Worm (Caenorhabditis elegans) whole organism, late embryonic: ENCODE measurements around the gene D2096.9.

ENCODE experiments used
- C38D4.7 ChIP-seq: fragments of 200-800 bp; sonication (Bioruptor generic); optimal IDR thresholded peaks from 2 replicates; lab custom pipeline; 2018; ENCODE audit warnings: mild to moderate bottlenecking, missing genetic modification characterization, moderate library complexity, missing compliant biosample characterization
- F13H6.1 ChIP-seq: sonication (generic microtip); optimal IDR thresholded peaks from 2 replicates; lab custom pipeline; 2016; ENCODE audit warnings: missing genetic modification characterization, missing compliant biosample characterization
- K02D7.2 ChIP-seq: sonication (generic microtip); optimal IDR thresholded peaks from 2 replicates; lab custom pipeline; 2017; ENCODE audit warnings: mild to moderate bottlenecking, missing genetic modification characterization, missing compliant biosample characterization
- T23F11.4 ChIP-seq: fragments of 200-800 bp; sonication (Bioruptor generic); optimal IDR thresholded peaks from 2 replicates; lab custom pipeline; 2018; ENCODE audit warnings: mild to moderate bottlenecking, missing genetic modification characterization, missing compliant biosample characterization
- Y22D7AL.16 ChIP-seq: sonication (generic microtip); optimal IDR thresholded peaks from 2 replicates; lab custom pipeline; 2016; ENCODE audit warnings: missing genetic modification characterization, missing compliant biosample characterization
- ahr-1 ChIP-seq: sonication (generic microtip); optimal IDR thresholded peaks from 2 replicates; lab custom pipeline; 2016; ENCODE audit warnings: missing genetic modification characterization, missing compliant biosample characterization
- ama-1 ChIP-seq: fragments of 150-350 bp; optimal IDR thresholded peaks from 2 replicates; lab custom pipeline; 2014
- ceh-24 ChIP-seq: sonication (generic microtip); optimal IDR thresholded peaks from 2 replicates; lab custom pipeline; 2016; ENCODE audit warnings: mild to moderate bottlenecking, missing genetic modification characterization, missing compliant biosample characterization
- ceh-34 ChIP-seq: sonication (generic microtip); optimal IDR thresholded peaks from 2 replicates; lab custom pipeline; 2016; ENCODE audit warnings: mild to moderate bottlenecking, missing genetic modification characterization, missing compliant biosample characterization
- ceh-6 ChIP-seq: fragments of 200-800 bp; sonication (Bioruptor generic); optimal IDR thresholded peaks from 2 replicates; lab custom pipeline; 2018; ENCODE audit warnings: mild to moderate bottlenecking, missing genetic modification characterization, missing compliant biosample characterization
- ceh-9 ChIP-seq: sonication (generic microtip); optimal IDR thresholded peaks from 2 replicates; lab custom pipeline; 2016; ENCODE audit warnings: mild to moderate bottlenecking, missing genetic modification characterization, inconsistent platforms, missing compliant biosample characterization
- che-1 ChIP-seq: sonication (generic microtip); optimal IDR thresholded peaks from 2 replicates; lab custom pipeline; 2016; ENCODE audit warnings: mild to moderate bottlenecking, missing genetic modification characterization, missing compliant biosample characterization
- dmd-4 ChIP-seq: sonication (generic microtip); optimal IDR thresholded peaks from 2 replicates; lab custom pipeline; 2016; ENCODE audit warnings: borderline replicate concordance, missing genetic modification characterization, missing compliant biosample characterization
- dve-1 ChIP-seq: sonication (generic microtip); optimal IDR thresholded peaks from 2 replicates; lab custom pipeline; 2017; ENCODE audit warnings: antibody characterized with exemption, mild to moderate bottlenecking, missing genetic modification characterization, missing compliant biosample characterization
- elt-2 ChIP-seq: sonication (generic microtip); optimal IDR thresholded peaks from 2 replicates; lab custom pipeline; 2016; ENCODE audit warnings: missing genetic modification reagents, missing genetic modification characterization, missing compliant biosample characterization
- ets-4 ChIP-seq: sonication (generic microtip); optimal IDR thresholded peaks from 2 replicates; lab custom pipeline; 2016; ENCODE audit warnings: missing genetic modification characterization, missing compliant biosample characterization
- eyg-1 ChIP-seq: sonication (generic microtip); optimal IDR thresholded peaks from 2 replicates; lab custom pipeline; 2016; ENCODE audit warnings: missing genotype, missing genetic modification characterization, missing compliant biosample characterization
- fkh-6 ChIP-seq: sonication (generic microtip); optimal IDR thresholded peaks from 2 replicates; lab custom pipeline; 2016; ENCODE audit warnings: missing genetic modification characterization, missing compliant biosample characterization
- lim-6 ChIP-seq: sonication (generic microtip); optimal IDR thresholded peaks from 2 replicates; lab custom pipeline; 2016; ENCODE audit warnings: missing genetic modification characterization, missing compliant biosample characterization
- lin-11 ChIP-seq: fragments of 200-800 bp; sonication (Bioruptor generic); optimal IDR thresholded peaks from 2 replicates; lab custom pipeline; 2018; ENCODE audit warnings: mild to moderate bottlenecking, missing genetic modification characterization, missing compliant biosample characterization
- mec-3 ChIP-seq: sonication (generic microtip); optimal IDR thresholded peaks from 2 replicates; lab custom pipeline; 2016; ENCODE audit warnings: borderline replicate concordance, missing genetic modification characterization, missing compliant biosample characterization
- nhr-232 ChIP-seq: sonication (generic microtip); optimal IDR thresholded peaks from 2 replicates; lab custom pipeline; 2016; ENCODE audit warnings: missing genetic modification characterization, missing compliant biosample characterization
- pat-9 ChIP-seq: fragments of 200-800 bp; sonication (Bioruptor generic); optimal IDR thresholded peaks from 2 replicates; lab custom pipeline; 2018; ENCODE audit warnings: mild to moderate bottlenecking, missing genetic modification characterization, moderate library complexity, missing compliant biosample characterization
- pha-2 ChIP-seq: sonication (generic microtip); optimal IDR thresholded peaks from 2 replicates; lab custom pipeline; 2017; ENCODE audit warnings: mild to moderate bottlenecking, missing genetic modification characterization, missing compliant biosample characterization
- pha-4 ChIP-seq: fragments of 150-350 bp; optimal IDR thresholded peaks from 2 replicates; lab custom pipeline; 2018; ENCODE audit warnings: missing biosample characterization, missing genetic modification reagents, missing genetic modification characterization
- pqm-1 ChIP-seq: sonication (generic microtip); optimal IDR thresholded peaks from 2 replicates; lab custom pipeline; 2016; ENCODE audit warnings: missing genetic modification characterization, missing compliant biosample characterization
- pros-1 ChIP-seq: fragments of 150-350 bp; optimal IDR thresholded peaks from 2 replicates; lab custom pipeline; 2014; ENCODE audit warnings: missing biosample characterization, missing genetic modification reagents, missing genetic modification characterization
- ref-2 ChIP-seq: sonication (generic microtip); optimal IDR thresholded peaks from 2 replicates; lab custom pipeline; 2016; ENCODE audit warnings: missing genetic modification characterization, missing compliant biosample characterization
- rnt-1 ChIP-seq: sonication (generic microtip); optimal IDR thresholded peaks from 2 replicates; lab custom pipeline; 2016; ENCODE audit warnings: missing genetic modification characterization, missing compliant biosample characterization
- sox-2 ChIP-seq: fragments of 200-800 bp; sonication (Bioruptor generic); IDR thresholded peaks from 2 replicates; pipeline ENCODE4 v1.3.6; 2022; ENCODE audit warnings: missing genetic modification reagents, missing genetic modification characterization, missing compliant biosample characterization
- sox-4 ChIP-seq: sonication (generic microtip); optimal IDR thresholded peaks from 2 replicates; lab custom pipeline; 2017; ENCODE audit warnings: mild to moderate bottlenecking, missing genetic modification characterization, inconsistent platforms, missing compliant biosample characterization
- syd-9 ChIP-seq: sonication (generic microtip); optimal IDR thresholded peaks from 2 replicates; lab custom pipeline; 2016; ENCODE audit warnings: mild to moderate bottlenecking, missing genetic modification characterization, moderate library complexity, missing compliant biosample characterization
- ttx-3 ChIP-seq: sonication (generic microtip); optimal IDR thresholded peaks from 2 replicates; lab custom pipeline; 2016; ENCODE audit warnings: missing genetic modification reagents, missing genetic modification characterization, missing compliant biosample characterization
- unc-86 ChIP-seq: sonication (generic microtip); optimal IDR thresholded peaks from 2 replicates; lab custom pipeline; 2016; ENCODE audit warnings: missing genetic modification characterization, missing compliant biosample characterization
- zip-5 ChIP-seq: sonication (generic microtip); optimal IDR thresholded peaks from 2 replicates; lab custom pipeline; 2016; ENCODE audit warnings: missing genetic modification characterization, missing compliant biosample characterization

Gene D2096.9

ce11 chrIV:8347051-8347450, 35.5 kb downstream of the D2096.9 start, which contains the start of the genes F17E9.18 and F17E9.15:
TSS of gene F17E9.18 (minus strand) at chrIV:8347151.
TSS of gene F17E9.15 (plus strand) at chrIV:8347418.
- TF ChIP-seq T23F11.4 (GFP tag; lab: Kevin White, UChicago): no peak
- TF ChIP-seq unc-86: no peak
- TF ChIP-seq sox-4 (tag; lab: Kevin White, UChicago): no peak
- no peak for TF ChIP-seq Y22D7AL.16
- TF ChIP-seq zip-5: no peak
- TF ChIP-seq ceh-6 (GFP tag; lab: Kevin White, UChicago): no peak
- no peak for TF ChIP-seq pha-4 (tag; lab: Kevin White, UChicago)
- TF ChIP-seq ceh-24: no peak
- TF ChIP-seq pat-9 (tag; lab: Kevin White, UChicago): no peak

- no peak for TF ChIP-seq ets-4 (tag; lab: Kevin White, UChicago)
- TF ChIP-seq che-1 (tag; lab: Kevin White, UChicago): no peak
- no peak for TF ChIP-seq ahr-1
- TF ChIP-seq rnt-1 (tag; lab: Kevin White, UChicago): no peak
- TF ChIP-seq nhr-232 (tag; lab: Kevin White, UChicago): no peak
- no peak for TF ChIP-seq ceh-9
- no peak for TF ChIP-seq fkh-6 (tag; lab: Kevin White, UChicago)
- no peak for TF ChIP-seq ceh-34 (tag; lab: Kevin White, UChicago)
- TF ChIP-seq K02D7.2: no peak
- no peak for TF ChIP-seq eyg-1 (tag; lab: Kevin White, UChicago)
These were observed 37.1 kb downstream of the D2096.9 start, which contains the start of gene F17E9.5 for ce11 chrIV:8345518-8345917. TSS of gene F17E9.5 (plus strand) at chrIV:8345818.

- no peak for TF ChIP-seq pha-4 (tag; lab: Kevin White, UChicago)
- no peak for TF ChIP-seq lin-11 (tag; lab: Kevin White, UChicago)
- TF ChIP-seq dve-1: no peak
- TF ChIP-seq T23F11.4 (GFP tag; lab: Kevin White, UChicago): no peak
- TF ChIP-seq ref-2 (tag; lab: Kevin White, UChicago): no peak
- TF ChIP-seq K02D7.2: no peak
- TF ChIP-seq mec-3 (tag; lab: Kevin White, UChicago): no peak
- TF ChIP-seq ceh-9: no peak
- no peak for TF ChIP-seq pros-1 (tag; lab: Kevin White, UChicago)
These were observed 40.2 kb downstream of the D2096.9 start, which contains the start of gene lgc-5 for ce11 chrIV:8342385-8342784. TSS of gene lgc-5 (plus strand) at chrIV:8342685.

DNA sequence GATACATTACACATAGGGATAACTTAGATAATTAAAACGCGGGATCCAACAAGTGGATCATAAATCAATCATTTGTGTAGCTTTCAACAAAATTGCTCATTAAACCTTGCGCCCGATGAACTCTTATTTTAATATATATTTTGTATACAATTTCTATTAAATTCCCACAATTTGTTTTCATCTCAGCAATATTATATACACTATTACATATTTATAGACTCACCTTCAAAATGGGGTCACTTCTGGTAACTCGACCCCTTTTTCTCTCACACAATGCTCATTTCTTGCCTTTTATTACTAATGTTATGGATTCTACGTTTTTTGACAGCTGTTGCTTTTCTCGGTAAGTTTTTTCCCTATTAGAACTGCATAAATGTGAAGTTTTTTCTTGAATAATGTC, 43.0 kb downstream of the D2096.9 start, which contains the start of gene lgc-6:
TSS of gene lgc-6 (plus strand) at position 301 of the 400 bp plus-strand sequence.
- TF ChIP-seq elt-2 (tag; lab: Kevin White, UChicago): no peak
- no peak for TF ChIP-seq C38D4.7 (GFP tag; lab: Kevin White, UChicago)
- no peak for TF ChIP-seq ahr-1
- TF ChIP-seq ttx-3 (tag; lab: Kevin White, UChicago): no peak
- TF ChIP-seq dmd-4 (tag; lab: Kevin White, UChicago): no peak
- no peak for TF ChIP-seq pha-2 (tag; lab: Kevin White, UChicago)
- TF ChIP-seq rnt-1 (tag; lab: Kevin White, UChicago): no peak
- TF ChIP-seq pqm-1: no peak
- TF ChIP-seq T23F11.4 (GFP tag; lab: Kevin White, UChicago): no peak
- TF ChIP-seq ref-2 (tag; lab: Kevin White, UChicago): no peak
- TF ChIP-seq sox-2 (GFP tag; lab: Robert Waterston, UW): no peak
- TF ChIP-seq syd-9: no peak
- no peak for TF ChIP-seq ama-1 (lab: Kevin White, UChicago)
- TF ChIP-seq unc-86: no peak
- no peak for TF ChIP-seq lim-6
- no peak for TF ChIP-seq ceh-34 (tag; lab: Kevin White, UChicago)
- no peak for TF ChIP-seq F13H6.1 (tag; lab: Kevin White, UChicago)
- TF ChIP-seq ceh-9: no peak
